Fruit fly (Drosophila melanogaster) whole organism, pupa: ENCODE measurements around the gene sgg.

Experiments used
- CG10348 ChIP-seq: fragments of 200-800 bp; sonication (Bioruptor generic); IDR thresholded peaks from 2 replicates; pipeline ENCODE4 v1.3.6; 2022; ENCODE audit warnings: missing biosample characterization, missing genetic modification characterization
- CG12605 ChIP-seq: fragments of 200-800 bp; sonication (Bioruptor generic); IDR thresholded peaks from 2 replicates; pipeline ENCODE4 v1.3.6; 2022; ENCODE audit warnings: missing biosample characterization, missing genetic modification characterization
- CG13204 ChIP-seq: fragments of 200-800 bp; sonication (Bioruptor generic); optimal IDR thresholded peaks from 2 replicates; lab custom pipeline; 2018; ENCODE audit warnings: missing biosample characterization, mild to moderate bottlenecking, missing genetic modification characterization, moderate library complexity
- CG14655 ChIP-seq: fragments of 200-800 bp; sonication (Bioruptor generic); optimal IDR thresholded peaks from 3 replicates; lab custom pipeline; 2017; ENCODE audit warnings: mild to moderate bottlenecking, missing biosample characterization, missing genetic modification reagents, missing genetic modification characterization
- CG15710 ChIP-seq: fragments of 200-800 bp; sonication (Bioruptor generic); optimal IDR thresholded peaks from 2 replicates; lab custom pipeline; 2018; ENCODE audit warnings: missing biosample characterization, mild to moderate bottlenecking, missing genetic modification characterization, moderate library complexity
- CG17806 ChIP-seq: fragments of 200-800 bp; sonication (Bioruptor generic); optimal IDR thresholded peaks from 2 replicates; lab custom pipeline; 2018; ENCODE audit warnings: missing biosample characterization, mild to moderate bottlenecking, missing genetic modification characterization, moderate library complexity
- CG32121 ChIP-seq: fragments of 200-800 bp; sonication (Bioruptor generic); IDR thresholded peaks from 2 replicates; pipeline ENCODE4 v1.3.6; 2022; ENCODE audit warnings: missing biosample characterization, missing genetic modification characterization
- CG34367 ChIP-seq: fragments of 200-800 bp; sonication (Bioruptor generic); optimal IDR thresholded peaks from 2 replicates; lab custom pipeline; 2018; ENCODE audit warnings: missing biosample characterization, mild to moderate bottlenecking, missing genetic modification characterization
- CG4496 ChIP-seq: fragments of 200-800 bp; sonication (Bioruptor generic); IDR thresholded peaks from 3 replicates; pipeline ENCODE4 v1.3.6; 2022; ENCODE audit warnings: missing biosample characterization, missing genetic modification characterization
- CG8159 ChIP-seq: fragments of 200-800 bp; sonication (Bioruptor generic); optimal IDR thresholded peaks from 3 replicates; lab custom pipeline; 2018; ENCODE audit warnings: missing biosample characterization, mild to moderate bottlenecking, missing genetic modification characterization, moderate library complexity
- CG8301 ChIP-seq: fragments of 200-800 bp; sonication (Bioruptor generic); optimal IDR thresholded peaks from 2 replicates; lab custom pipeline; 2018; ENCODE audit warnings: missing biosample characterization, mild to moderate bottlenecking, missing genetic modification characterization
- CG9948 ChIP-seq: fragments of 200-800 bp; sonication (Bioruptor generic); optimal IDR thresholded peaks from 2 replicates; lab custom pipeline; 2018; ENCODE audit warnings: missing biosample characterization, mild to moderate bottlenecking, missing genetic modification characterization, moderate library complexity
- D1 ChIP-seq: fragments of 200-800 bp; sonication (Bioruptor generic); optimal IDR thresholded peaks from 2 replicates; lab custom pipeline; 2018; ENCODE audit warnings: missing biosample characterization, mild to moderate bottlenecking, missing genetic modification characterization, moderate library complexity
- EcR ChIP-seq: fragments of 200-800 bp; sonication (Bioruptor generic); optimal IDR thresholded peaks from 3 replicates; lab custom pipeline; 2019; ENCODE audit warnings: missing biosample characterization, missing genetic modification characterization, mild to moderate bottlenecking, moderate library complexity, missing genetic modification reagents
- Ets98B ChIP-seq: fragments of 200-800 bp; sonication (Bioruptor generic); IDR thresholded peaks from 2 replicates; pipeline ENCODE4 v1.3.6; 2022; ENCODE audit warnings: missing biosample characterization, missing genetic modification characterization
- Pif1A ChIP-seq: fragments of 200-800 bp; sonication (Bioruptor generic); optimal IDR thresholded peaks from 3 replicates; lab custom pipeline; 2016; ENCODE audit warnings: missing biosample characterization, missing genetic modification characterization
- Pif1B ChIP-seq: fragments of 200-800 bp; sonication (Bioruptor generic); optimal IDR thresholded peaks from 3 replicates; lab custom pipeline; 2016; ENCODE audit warnings: missing biosample characterization, missing genetic modification characterization
- Snoo ChIP-seq: fragments of 200-800 bp; sonication (Bioruptor generic); optimal IDR thresholded peaks from 3 replicates; lab custom pipeline; 2017; ENCODE audit warnings: missing biosample characterization, mild to moderate bottlenecking, missing genetic modification characterization, inconsistent platforms
- fd96Ca ChIP-seq: fragments of 200-800 bp; sonication (Bioruptor generic); IDR thresholded peaks from 3 replicates; pipeline ENCODE4 v1.3.6; 2022; ENCODE audit warnings: missing biosample characterization, missing genetic modification characterization
- gl ChIP-seq: fragments of 200-800 bp; sonication (Bioruptor generic); optimal IDR thresholded peaks from 2 replicates; lab custom pipeline; 2018; ENCODE audit warnings: missing biosample characterization, mild to moderate bottlenecking, missing genetic modification characterization
- rn ChIP-seq: fragments of 200-800 bp; sonication (Bioruptor generic); IDR thresholded peaks from 2 replicates; pipeline ENCODE4 v1.3.6; 2022; ENCODE audit warnings: missing biosample characterization, missing genetic modification characterization

The sgg gene

dm6 chrX:2655998-2656397 lies 22.2 kb downstream of the sgg start:
- no peak for TF ChIP-seq CG4496 (GFP tag; lab: Robert Waterston, UW)
- TF ChIP-seq Pif1A (GFP tag; lab: Kevin White, UChicago): no peak
- no peak for TF ChIP-seq CG14655 (GFP tag; lab: Kevin White, UChicago)
- no peak for TF ChIP-seq rn (GFP tag; lab: Robert Waterston, UW)
- TF ChIP-seq CG17806: no peak
- no peak for TF ChIP-seq CG32121 (GFP tag; lab: Robert Waterston, UW)
- no peak for TF ChIP-seq CG9948
- no peak for TF ChIP-seq CG34367 (tag; lab: Kevin White, UChicago)
- no peak for TF ChIP-seq D1 (tag; lab: Kevin White, UChicago)
- TF ChIP-seq, all 21 proteins: peak for 0

dm6 chrX:2657220-2657619 lies 23.5 kb downstream of the sgg start:
- TF ChIP-seq CG12605 (no peak), CG4496 (GFP tag; lab: Robert Waterston, UW) (no peak), Ets98B (no peak), CG13204 (GFP tag; lab: Kevin White, UChicago) (no peak), Snoo (tag; lab: Kevin White, UChicago) (no peak), CG10348 (GFP tag; lab: Robert Waterston, UW) (no peak), Pif1B (no peak), CG17806 (no peak), CG8159 (tag; lab: Kevin White, UChicago) (no peak), Pif1A (GFP tag; lab: Kevin White, UChicago) (no peak), gl (tag; lab: Kevin White, UChicago) (no peak), CG14655 (GFP tag; lab: Kevin White, UChicago) (no peak), rn (GFP tag; lab: Robert Waterston, UW) (no peak), D1 (tag; lab: Kevin White, UChicago) (no peak), CG8301 (tag; lab: Kevin White, UChicago) (no peak), CG9948 (no peak), CG34367 (tag; lab: Kevin White, UChicago) (no peak), fd96Ca (GFP tag; lab: Robert Waterston, UW) (no peak), CG32121 (GFP tag; lab: Robert Waterston, UW) (no peak), EcR (GFP tag; lab: Kevin White, UChicago) (no peak)

- TF ChIP-seq CG12605 (peak; percentile 54; the same call in 1 of the 2 replicates), EcR (GFP tag; lab: Kevin White, UChicago) (peak; percentile 65), CG8159 (tag; lab: Kevin White, UChicago) (no peak), gl (tag; lab: Kevin White, UChicago) (peak; percentile 6), CG17806 (no peak), rn (GFP tag; lab: Robert Waterston, UW) (no peak), CG34367 (tag; lab: Kevin White, UChicago) (peak; percentile 0), CG9948 (no peak), CG13204 (GFP tag; lab: Kevin White, UChicago) (peak; percentile 28), Pif1A (GFP tag; lab: Kevin White, UChicago) (no peak), CG10348 (GFP tag; lab: Robert Waterston, UW) (no peak), D1 (tag; lab: Kevin White, UChicago) (no peak), fd96Ca (GFP tag; lab: Robert Waterston, UW) (peak; percentile 30; the same call in 1 of the 3 replicates), Pif1B (peak; percentile 8), CG32121 (GFP tag; lab: Robert Waterston, UW) (no peak), CG15710 (tag; lab: Kevin White, UChicago) (no peak), CG8301 (tag; lab: Kevin White, UChicago) (peak; percentile 12), CG14655 (GFP tag; lab: Kevin White, UChicago) (peak; percentile 16), Ets98B (peak; percentile 15; the same call in 1 of the 2 replicates), Snoo (tag; lab: Kevin White, UChicago) (no peak), CG4496 (GFP tag; lab: Robert Waterston, UW) (0 out of 3 replicates have a peak, but pooled peaks have one; percentile 8)
- TF ChIP-seq, all 21 proteins: peak for 11
Observed at dm6 chrX:2658258-2658853, 24.6 kb downstream of the sgg start.

- TF ChIP-seq CG8159 (tag; lab: Kevin White, UChicago): no peak
- no peak for TF ChIP-seq CG34367 (tag; lab: Kevin White, UChicago)
- peak; percentile 16 for TF ChIP-seq CG9948
- TF ChIP-seq CG12605: 0 out of 2 replicates have a peak, but pooled peaks have one; percentile 22
- no peak for TF ChIP-seq CG15710 (tag; lab: Kevin White, UChicago)
- TF ChIP-seq EcR (GFP tag; lab: Kevin White, UChicago): no peak
- TF ChIP-seq Pif1B: peak; percentile 13
- TF ChIP-seq Snoo (tag; lab: Kevin White, UChicago): peak; percentile 16
- no peak for TF ChIP-seq CG10348 (GFP tag; lab: Robert Waterston, UW)
- no peak for TF ChIP-seq D1 (tag; lab: Kevin White, UChicago)
- TF ChIP-seq CG4496 (GFP tag; lab: Robert Waterston, UW): 0 out of 3 replicates have a peak, but pooled peaks have one; percentile 54
- peak; percentile 16 for TF ChIP-seq CG13204 (GFP tag; lab: Kevin White, UChicago)
- peak; percentile 21 for TF ChIP-seq CG17806
- TF ChIP-seq Ets98B: peak; percentile 48
- peak; percentile 49; the same call in 1 of the 3 replicates for TF ChIP-seq fd96Ca (GFP tag; lab: Robert Waterston, UW)
- TF ChIP-seq gl (tag; lab: Kevin White, UChicago): no peak
- TF ChIP-seq CG32121 (GFP tag; lab: Robert Waterston, UW): no peak
- TF ChIP-seq rn (GFP tag; lab: Robert Waterston, UW): 0 out of 2 replicates have a peak, but pooled peaks have one; percentile 8
- TF ChIP-seq CG14655 (GFP tag; lab: Kevin White, UChicago): peak; percentile 54
- TF ChIP-seq CG8301 (tag; lab: Kevin White, UChicago): peak; percentile 35
- no peak for TF ChIP-seq Pif1A (GFP tag; lab: Kevin White, UChicago)
- TF ChIP-seq, all 21 proteins: peak for 12
Observed at dm6 chrX:2659430-2660075, 25.8 kb downstream of the sgg start.
